Fruit fly (Drosophila melanogaster) whole organism, pupa: ENCODE measurements around the gene CG11726.
A peak's percentile ranks its signal among the peaks of the same experiment; 100 is the strongest.

Experiments used
- CG10348 ChIP-seq: fragments of 200-800 bp; sonication (Bioruptor generic); IDR thresholded peaks from 2 replicates; pipeline ENCODE4 v1.3.6; 2022; ENCODE audit warnings: missing biosample characterization, missing genetic modification characterization
- CG12605 ChIP-seq: fragments of 200-800 bp; sonication (Bioruptor generic); IDR thresholded peaks from 2 replicates; pipeline ENCODE4 v1.3.6; 2022; ENCODE audit warnings: missing biosample characterization, missing genetic modification characterization
- CG13204 ChIP-seq: fragments of 200-800 bp; sonication (Bioruptor generic); optimal IDR thresholded peaks from 2 replicates; lab custom pipeline; 2018; ENCODE audit warnings: missing biosample characterization, mild to moderate bottlenecking, missing genetic modification characterization, moderate library complexity
- CG14655 ChIP-seq: fragments of 200-800 bp; sonication (Bioruptor generic); optimal IDR thresholded peaks from 3 replicates; lab custom pipeline; 2017; ENCODE audit warnings: mild to moderate bottlenecking, missing biosample characterization, missing genetic modification reagents, missing genetic modification characterization
- CG15710 ChIP-seq: fragments of 200-800 bp; sonication (Bioruptor generic); optimal IDR thresholded peaks from 2 replicates; lab custom pipeline; 2018; ENCODE audit warnings: missing biosample characterization, mild to moderate bottlenecking, missing genetic modification characterization, moderate library complexity
- CG17806 ChIP-seq: fragments of 200-800 bp; sonication (Bioruptor generic); optimal IDR thresholded peaks from 2 replicates; lab custom pipeline; 2018; ENCODE audit warnings: missing biosample characterization, mild to moderate bottlenecking, missing genetic modification characterization, moderate library complexity
- CG32121 ChIP-seq: fragments of 200-800 bp; sonication (Bioruptor generic); IDR thresholded peaks from 2 replicates; pipeline ENCODE4 v1.3.6; 2022; ENCODE audit warnings: missing biosample characterization, missing genetic modification characterization
- CG34367 ChIP-seq: fragments of 200-800 bp; sonication (Bioruptor generic); optimal IDR thresholded peaks from 2 replicates; lab custom pipeline; 2018; ENCODE audit warnings: missing biosample characterization, mild to moderate bottlenecking, missing genetic modification characterization
- CG4496 ChIP-seq: fragments of 200-800 bp; sonication (Bioruptor generic); IDR thresholded peaks from 3 replicates; pipeline ENCODE4 v1.3.6; 2022; ENCODE audit warnings: missing biosample characterization, missing genetic modification characterization
- CG8159 ChIP-seq: fragments of 200-800 bp; sonication (Bioruptor generic); optimal IDR thresholded peaks from 3 replicates; lab custom pipeline; 2018; ENCODE audit warnings: missing biosample characterization, mild to moderate bottlenecking, missing genetic modification characterization, moderate library complexity
- CG8301 ChIP-seq: fragments of 200-800 bp; sonication (Bioruptor generic); optimal IDR thresholded peaks from 2 replicates; lab custom pipeline; 2018; ENCODE audit warnings: missing biosample characterization, mild to moderate bottlenecking, missing genetic modification characterization
- CG9948 ChIP-seq: fragments of 200-800 bp; sonication (Bioruptor generic); optimal IDR thresholded peaks from 2 replicates; lab custom pipeline; 2018; ENCODE audit warnings: missing biosample characterization, mild to moderate bottlenecking, missing genetic modification characterization, moderate library complexity
- D1 ChIP-seq: fragments of 200-800 bp; sonication (Bioruptor generic); optimal IDR thresholded peaks from 2 replicates; lab custom pipeline; 2018; ENCODE audit warnings: missing biosample characterization, mild to moderate bottlenecking, missing genetic modification characterization, moderate library complexity
- EcR ChIP-seq: fragments of 200-800 bp; sonication (Bioruptor generic); optimal IDR thresholded peaks from 3 replicates; lab custom pipeline; 2019; ENCODE audit warnings: missing biosample characterization, missing genetic modification characterization, mild to moderate bottlenecking, moderate library complexity, missing genetic modification reagents
- Ets98B ChIP-seq: fragments of 200-800 bp; sonication (Bioruptor generic); IDR thresholded peaks from 2 replicates; pipeline ENCODE4 v1.3.6; 2022; ENCODE audit warnings: missing biosample characterization, missing genetic modification characterization
- Pif1A ChIP-seq: fragments of 200-800 bp; sonication (Bioruptor generic); optimal IDR thresholded peaks from 3 replicates; lab custom pipeline; 2016; ENCODE audit warnings: missing biosample characterization, missing genetic modification characterization
- Pif1B ChIP-seq: fragments of 200-800 bp; sonication (Bioruptor generic); optimal IDR thresholded peaks from 3 replicates; lab custom pipeline; 2016; ENCODE audit warnings: missing biosample characterization, missing genetic modification characterization
- Snoo ChIP-seq: fragments of 200-800 bp; sonication (Bioruptor generic); optimal IDR thresholded peaks from 3 replicates; lab custom pipeline; 2017; ENCODE audit warnings: missing biosample characterization, mild to moderate bottlenecking, missing genetic modification characterization, inconsistent platforms
- fd96Ca ChIP-seq: fragments of 200-800 bp; sonication (Bioruptor generic); IDR thresholded peaks from 3 replicates; pipeline ENCODE4 v1.3.6; 2022; ENCODE audit warnings: missing biosample characterization, missing genetic modification characterization
- gl ChIP-seq: fragments of 200-800 bp; sonication (Bioruptor generic); optimal IDR thresholded peaks from 2 replicates; lab custom pipeline; 2018; ENCODE audit warnings: missing biosample characterization, mild to moderate bottlenecking, missing genetic modification characterization
- rn ChIP-seq: fragments of 200-800 bp; sonication (Bioruptor generic); IDR thresholded peaks from 2 replicates; pipeline ENCODE4 v1.3.6; 2022; ENCODE audit warnings: missing biosample characterization, missing genetic modification characterization

The CG11726 gene

DNA sequence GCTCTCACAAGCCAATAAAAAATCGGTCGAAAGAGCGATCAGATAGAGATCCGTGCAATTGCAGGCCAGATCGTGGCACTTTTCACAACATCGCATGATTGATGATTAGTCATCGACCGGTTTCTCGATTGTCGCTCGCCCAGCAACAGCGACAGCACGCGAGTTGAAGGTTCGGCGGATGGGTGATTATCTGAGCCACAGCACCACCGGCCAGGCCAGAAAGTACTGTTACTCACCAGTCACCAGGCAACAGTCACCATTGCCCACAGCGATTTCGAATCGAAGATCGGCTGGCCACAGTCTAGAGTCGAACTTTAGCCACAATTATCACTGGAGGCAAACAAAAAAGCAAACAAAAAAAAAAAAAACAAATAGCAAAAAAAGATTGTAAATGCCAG is 37.4 kb downstream of the CG11726 start:
- TF ChIP-seq CG12605 (no peak), CG34367 (tag; lab: Kevin White, UChicago) (no peak), fd96Ca (GFP tag; lab: Robert Waterston, UW) (0 out of 3 replicates have a peak, but pooled peaks have one; percentile 24), EcR (GFP tag; lab: Kevin White, UChicago) (peak; percentile 65), CG8301 (tag; lab: Kevin White, UChicago) (no peak), CG32121 (GFP tag; lab: Robert Waterston, UW) (0 out of 2 replicates have a peak, but pooled peaks have one; percentile 14), CG4496 (GFP tag; lab: Robert Waterston, UW) (no peak)

DNA sequence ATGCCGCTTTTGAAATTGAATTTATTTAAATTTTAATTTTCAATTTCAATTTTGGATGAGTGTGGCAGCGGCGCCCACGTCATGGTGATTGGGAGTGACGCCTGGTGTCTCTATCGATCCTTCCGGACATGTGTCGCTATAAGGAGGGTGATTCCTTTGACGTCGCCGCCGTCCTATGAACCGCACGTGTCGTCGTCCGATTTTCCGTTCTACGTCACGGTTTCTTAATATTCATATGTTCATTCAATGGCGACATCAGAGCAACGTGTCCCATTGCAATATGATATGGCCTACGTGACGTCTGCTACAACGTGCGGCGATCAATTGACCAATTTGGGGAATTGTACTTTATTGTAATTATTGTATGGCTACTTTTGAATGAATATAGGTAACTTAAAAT is 38.0 kb downstream of the CG11726 start:
- TF ChIP-seq gl (no peak), CG8159 (no peak)

- TF ChIP-seq fd96Ca (GFP tag; lab: Robert Waterston, UW) (peak; percentile 65), CG8159 (peak; percentile 56), CG32121 (GFP tag; lab: Robert Waterston, UW) (0 out of 2 replicates have a peak, but pooled peaks have one; percentile 18), CG4496 (GFP tag; lab: Robert Waterston, UW) (peak; percentile 71), rn (GFP tag; lab: Robert Waterston, UW) (0 out of 2 replicates have a peak, but pooled peaks have one; percentile 15), CG17806 (peak; percentile 21), CG14655 (GFP tag; lab: Kevin White, UChicago) (peak; percentile 31), Ets98B (GFP tag; lab: Robert Waterston, UW) (no peak), CG12605 (no peak), CG15710 (tag; lab: Kevin White, UChicago) (peak; percentile 6), gl (no peak), CG9948 (tag; lab: Kevin White, UChicago) (peak; percentile 4)
- TF ChIP-seq, all 21 proteins: peak for 9
These were observed 38.7 kb downstream of the CG11726 start for dm6 chr3L:11433151-11433550.

dm6 chr3L:11434112-11434511 is 39.6 kb downstream of the CG11726 start:
- TF ChIP-seq Ets98B (GFP tag; lab: Robert Waterston, UW) (no peak), CG4496 (GFP tag; lab: Robert Waterston, UW) (no peak), CG8301 (tag; lab: Kevin White, UChicago) (no peak), CG17806 (no peak), fd96Ca (GFP tag; lab: Robert Waterston, UW) (no peak), Pif1A (GFP tag; lab: Kevin White, UChicago) (no peak), CG8159 (no peak), CG10348 (GFP tag; lab: Robert Waterston, UW) (no peak), CG32121 (GFP tag; lab: Robert Waterston, UW) (no peak), EcR (GFP tag; lab: Kevin White, UChicago) (no peak), CG15710 (tag; lab: Kevin White, UChicago) (no peak), rn (GFP tag; lab: Robert Waterston, UW) (no peak), CG14655 (GFP tag; lab: Kevin White, UChicago) (no peak), Pif1B (no peak)

DNA sequence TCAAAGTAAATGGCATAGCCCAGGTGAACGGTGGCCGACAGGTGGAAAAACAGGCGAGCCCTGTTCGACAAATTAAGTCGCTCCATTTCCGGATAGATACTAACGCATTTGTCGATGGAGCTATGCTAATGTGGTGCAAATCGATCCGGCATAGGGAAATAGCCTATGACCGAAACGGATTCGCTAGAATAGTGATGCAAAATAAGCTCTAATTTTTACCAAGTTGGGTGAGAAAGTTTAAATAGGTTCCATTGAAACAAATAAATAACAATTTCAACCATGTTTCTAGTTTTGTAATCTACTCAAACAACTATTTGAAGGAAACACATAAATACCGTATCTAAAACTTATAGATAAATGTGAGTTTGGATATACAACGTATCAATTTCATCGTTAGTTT is 40.9 kb downstream of the CG11726 start, which contains the start of gene CG6149:
CG6149 (minus strand) TSS at position 101 of the 400 bp plus-strand sequence.
- no peak for TF ChIP-seq rn (GFP tag; lab: Robert Waterston, UW)
- no peak for TF ChIP-seq gl
- TF ChIP-seq CG12605, result no peak
- no peak for TF ChIP-seq CG10348 (GFP tag; lab: Robert Waterston, UW)
- TF ChIP-seq fd96Ca (GFP tag; lab: Robert Waterston, UW), result no peak
- TF ChIP-seq CG17806, result no peak
- no peak for TF ChIP-seq Snoo (tag; lab: Kevin White, UChicago)
- TF ChIP-seq Pif1B, result no peak
- no peak for TF ChIP-seq CG13204 (GFP tag; lab: Kevin White, UChicago)
- TF ChIP-seq CG8159, result no peak
- TF ChIP-seq CG4496 (GFP tag; lab: Robert Waterston, UW), result no peak
- TF ChIP-seq CG32121 (GFP tag; lab: Robert Waterston, UW), result no peak
- TF ChIP-seq CG34367 (tag; lab: Kevin White, UChicago), result no peak
- TF ChIP-seq CG15710 (tag; lab: Kevin White, UChicago), result no peak
- no peak for TF ChIP-seq EcR (GFP tag; lab: Kevin White, UChicago)
- no peak for TF ChIP-seq D1
- TF ChIP-seq CG8301 (tag; lab: Kevin White, UChicago), result no peak
- no peak for TF ChIP-seq CG14655 (GFP tag; lab: Kevin White, UChicago)
- TF ChIP-seq Pif1A (GFP tag; lab: Kevin White, UChicago), result no peak
- TF ChIP-seq Ets98B (GFP tag; lab: Robert Waterston, UW), result no peak

DNA sequence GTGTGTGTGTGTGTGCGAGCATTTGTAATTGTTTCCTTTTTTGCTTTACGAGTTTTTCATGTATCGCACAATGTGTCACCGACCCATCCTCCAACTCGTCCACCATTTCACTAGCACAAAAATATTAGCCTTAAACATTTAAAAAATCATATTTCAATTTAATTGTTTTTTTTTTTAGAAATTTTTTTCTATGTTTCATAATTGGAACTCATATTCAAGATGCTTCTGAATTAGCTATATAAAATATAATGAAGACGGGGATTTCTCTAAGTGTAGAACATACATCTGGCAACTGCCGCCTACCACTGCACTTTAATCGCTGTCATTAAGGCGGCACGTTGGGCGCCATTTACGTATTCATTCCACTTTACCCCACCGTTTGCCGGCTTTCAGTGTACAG is 45.1 kb downstream of the CG11726 start:
- TF ChIP-seq CG32121 (GFP tag; lab: Robert Waterston, UW) (no peak), EcR (GFP tag; lab: Kevin White, UChicago) (no peak), CG9948 (tag; lab: Kevin White, UChicago) (peak; percentile 49), gl (no peak), D1 (no peak), Pif1B (peak; percentile 43), Ets98B (GFP tag; lab: Robert Waterston, UW) (peak; percentile 26; the same call in 1 of the 2 replicates), CG8159 (peak; percentile 75), CG12605 (peak; percentile 43; the same call in 1 of the 2 replicates), fd96Ca (GFP tag; lab: Robert Waterston, UW) (0 out of 3 replicates have a peak, but pooled peaks have one; percentile 8), Pif1A (GFP tag; lab: Kevin White, UChicago) (peak; percentile 53), CG13204 (GFP tag; lab: Kevin White, UChicago) (no peak), rn (GFP tag; lab: Robert Waterston, UW) (no peak), CG4496 (GFP tag; lab: Robert Waterston, UW) (peak; percentile 57; the same call in 2 of the 3 replicates), CG10348 (GFP tag; lab: Robert Waterston, UW) (no peak), CG8301 (tag; lab: Kevin White, UChicago) (peak; percentile 3), CG14655 (GFP tag; lab: Kevin White, UChicago) (peak; percentile 46), CG17806 (peak; percentile 55), CG34367 (tag; lab: Kevin White, UChicago) (peak; percentile 15), Snoo (tag; lab: Kevin White, UChicago) (no peak), CG15710 (tag; lab: Kevin White, UChicago) (peak; percentile 44)
